Worm (Caenorhabditis elegans) whole organism, mixed stage, embryonic: Measurements from ENCODE around the gene arx-3.

Experiments
- ces-1 ChIP-seq: fragments of 150-350 bp; optimal IDR thresholded peaks from 2 replicates; lab custom pipeline; 2014; ENCODE audit warnings: missing biosample characterization, missing genetic modification reagents, missing genetic modification characterization
- elt-3 ChIP-seq: fragments of 150-350 bp; optimal IDR thresholded peaks from 2 replicates; lab custom pipeline; 2014; ENCODE audit warnings: missing biosample characterization, missing genetic modification characterization
- mep-1 ChIP-seq: fragments of 150-350 bp; optimal IDR thresholded peaks from 2 replicates; lab custom pipeline; 2017; ENCODE audit warnings: missing biosample characterization, missing genetic modification reagents, missing genetic modification characterization, inconsistent platforms
- nhr-237 ChIP-seq: fragments of 150-350 bp; optimal IDR thresholded peaks from 2 replicates; lab custom pipeline; 2014; ENCODE audit warnings: missing biosample characterization, missing genetic modification characterization
- nhr-28 ChIP-seq: fragments of 150-350 bp; optimal IDR thresholded peaks from 2 replicates; lab custom pipeline; 2014; ENCODE audit warnings: missing biosample characterization, missing genetic modification characterization
- pha-4 ChIP-seq: fragments of 150-350 bp; optimal IDR thresholded peaks from 2 replicates; lab custom pipeline; 2018; ENCODE audit warnings: missing biosample characterization, missing genetic modification reagents, missing genetic modification characterization
- snpc-4 ChIP-seq: fragments of 150-350 bp; optimal IDR thresholded peaks from 2 replicates; lab custom pipeline; 2014; ENCODE audit warnings: missing biosample characterization, missing genetic modification characterization
- unc-39 ChIP-seq: fragments of 150-350 bp; optimal IDR thresholded peaks from 2 replicates; lab custom pipeline; 2014; ENCODE audit warnings: missing biosample characterization, missing genetic modification characterization
- unc-62 ChIP-seq: fragments of 150-350 bp; optimal IDR thresholded peaks from 2 replicates; lab custom pipeline; 2014; ENCODE audit warnings: missing biosample characterization, missing genetic modification reagents, missing genetic modification characterization
- ztf-11 ChIP-seq: fragments of 150-350 bp; optimal IDR thresholded peaks from 2 replicates; lab custom pipeline; 2014; ENCODE audit warnings: missing biosample characterization, missing genetic modification characterization

- peak; percentile 15 for TF ChIP-seq pha-4 (tag; lab: Kevin White, UChicago)
- no peak for TF ChIP-seq unc-62 (GFP tag; lab: Kevin White, UChicago)
- TF ChIP-seq nhr-28 (tag; lab: Kevin White, UChicago): no peak
- TF ChIP-seq nhr-237: no peak
- TF ChIP-seq ces-1 (GFP tag; lab: Kevin White, UChicago): no peak
- no peak for TF ChIP-seq mep-1 (tag; lab: Kevin White, UChicago)
- TF ChIP-seq snpc-4 (tag; lab: Kevin White, UChicago): no peak
- no peak for TF ChIP-seq elt-3
- no peak for TF ChIP-seq unc-39 (tag; lab: Kevin White, UChicago)
- TF ChIP-seq ztf-11 (tag; lab: Kevin White, UChicago): no peak
Observed at ce11 chrIII:12003264-12003663, 55.0 kb downstream of the arx-3 start.
